Fruit fly (Drosophila melanogaster) whole organism: ENCODE data around the gene CG6931.

ENCODE experiments used
- EcR ChIP-seq, 2 experiments: fragments of >200 bp; optimal IDR thresholded peaks; 2 replicates each; lab custom pipeline; 2017; ENCODE audit warnings: missing biosample characterization in 2 of 2, missing genetic modification characterization in 2 of 2, missing genetic modification reagents in 2 of 2
- pan ChIP-seq: fragments of >200 bp; optimal IDR thresholded peaks from 2 replicates; lab custom pipeline; 2017
- psq ChIP-seq: fragments of >200 bp; optimal IDR thresholded peaks from 2 replicates; lab custom pipeline; 2017
- usp ChIP-seq: fragments of >200 bp; optimal IDR thresholded peaks from 2 replicates; lab custom pipeline; 2017; ENCODE audit warnings: missing biosample characterization, missing genetic modification characterization, mixed read lengths

- no peak for TF ChIP-seq psq
- TF ChIP-seq pan = no peak
- no peak for TF ChIP-seq usp (GFP tag; lab: Kevin White, UChicago)
- TF ChIP-seq EcR (GFP tag; optimal IDR thresholded peaks at IDR 0.05; lab: Kevin White, UChicago) = no peak
Measured at dm6 chr3L:11973690-11974089, 16.8 kb upstream of the CG6931 start, which contains the start of gene CG42397.
